Comparison of ENCODE assay signal across 1 fruit fly cellular context in genomic region chrX:1858867-1859266, dm6.
TF ChIP-seq lines count a peak whose summit lies in the region.

Gene Lamtor5 (minus strand): TSS chrX:1858971.

TF ChIP-seq in whole organism, embryonic, 481 proteins besides CTCF, POLR2A, EP300 and RAD21 (continued from another document and continues in another):
- TF ChIP-seq seq (GFP tag; IDR thresholded peaks at IDR 0.05; lab: Robert Waterston, UW) (no peak), Dip2 (GFP tag; IDR thresholded peaks at IDR 0.05; lab: Robert Waterston, UW) (no peak), lmd (GFP tag; IDR thresholded peaks at IDR 0.05; lab: Robert Waterston, UW) (peak; percentile 50; the same call in 1 of the 2 replicates), CG2116 (GFP tag; optimal IDR thresholded peaks at IDR 0.05; lab: Kevin White, UChicago) (no peak), amos (GFP tag; IDR thresholded peaks at IDR 0.05; lab: Robert Waterston, UW; ENCODE audit: partially characterized antibody) (peak; percentile 47; the same call in 1 of the 2 replicates), Deaf1 (tag; optimal IDR thresholded peaks at IDR 0.05; lab: Kevin White, UChicago) (no peak), CG10959 (GFP tag; IDR thresholded peaks at IDR 0.05; lab: Robert Waterston, UW) (no peak), CG15269 (tag; optimal IDR thresholded peaks at IDR 0.05; lab: Kevin White, UChicago) (peak; percentile 45), Poxn (GFP tag; IDR thresholded peaks at IDR 0.05; lab: Robert Waterston, UW) (no peak), MTF-1 (GFP tag; optimal IDR thresholded peaks at IDR 0.05; lab: Kevin White, UChicago; ENCODE audit: borderline replicate concordance) (no peak), CG2712 (tag; optimal IDR thresholded peaks at IDR 0.05; lab: Kevin White, UChicago) (peak; percentile 58), bab2 (GFP tag; optimal IDR thresholded peaks at IDR 0.05; lab: Kevin White, UChicago) (peak; percentile 35), CG8924 (tag; optimal IDR thresholded peaks at IDR 0.05; lab: Kevin White, UChicago) (peak; percentile 23), Sox100B (GFP tag; optimal IDR thresholded peaks at IDR 0.05; lab: Kevin White, UChicago) (no peak), bowl (GFP tag; IDR thresholded peaks at IDR 0.05; lab: Robert Waterston, UW) (no peak), CG30403 (GFP tag; optimal IDR thresholded peaks at IDR 0.05; lab: Kevin White, UChicago) (peak; percentile 37), chinmo (GFP tag; IDR thresholded peaks at IDR 0.05; lab: Robert Waterston, UW; ENCODE audit: partially characterized antibody) (no peak), CG8290 (GFP tag; optimal IDR thresholded peaks at IDR 0.05; lab: Kevin White, UChicago) (no peak), CG8290 (tag; optimal IDR thresholded peaks at IDR 0.05; lab: Kevin White, UChicago) (peak in 1 of 2 experiments; percentile 54), CG14965 (GFP tag; optimal IDR thresholded peaks at IDR 0.05; lab: Kevin White, UChicago; ENCODE audit: borderline replicate concordance) (no peak), org-1 (GFP tag; optimal IDR thresholded peaks at IDR 0.05; lab: Kevin White, UChicago) (no peak), CG11504 (tag; optimal IDR thresholded peaks at IDR 0.05; lab: Kevin White, UChicago) (peak; percentile 47), CG10366 (GFP tag; IDR thresholded peaks at IDR 0.05; lab: Robert Waterston, UW) (0 out of 2 replicates have a peak, but pooled peaks have one; percentile 20), CG31441 (GFP tag; IDR thresholded peaks at IDR 0.05; lab: Robert Waterston, UW) (peak; percentile 54), zfh1 (GFP tag; IDR thresholded peaks at IDR 0.05; lab: Robert Waterston, UW) (no peak), sob (GFP tag; IDR thresholded peaks at IDR 0.05; lab: Robert Waterston, UW) (peak; percentile 61), onecut (GFP tag; IDR thresholded peaks at IDR 0.05; lab: Robert Waterston, UW) (peak; percentile 18; the same call in 1 of the 2 replicates), Nf-YC (tag; optimal IDR thresholded peaks at IDR 0.05; lab: Kevin White, UChicago) (peak; percentile 29), CG2120 (GFP tag; optimal IDR thresholded peaks at IDR 0.05; lab: Kevin White, UChicago) (peak; percentile 71), BtbVII (GFP tag; optimal IDR thresholded peaks at IDR 0.05; lab: Kevin White, UChicago) (peak; percentile 53), mam (GFP tag; optimal IDR thresholded peaks at IDR 0.05; lab: Kevin White, UChicago) (peak; percentile 43), Meics (GFP tag; optimal IDR thresholded peaks at IDR 0.05; lab: Kevin White, UChicago) (peak; percentile 54), bcd (GFP tag; optimal IDR thresholded peaks at IDR 0.05; lab: Kevin White, UChicago) (peak; percentile 48), CG12659 (GFP tag; optimal IDR thresholded peaks at IDR 0.05; lab: Kevin White, UChicago) (peak; percentile 61), vnd (GFP tag; IDR thresholded peaks at IDR 0.05; lab: Robert Waterston, UW; ENCODE audit: partially characterized antibody) (no peak), CG13287 (GFP tag; IDR thresholded peaks at IDR 0.05; lab: Robert Waterston, UW; ENCODE audit: partially characterized antibody) (peak; percentile 44), CG33213 (GFP tag; optimal IDR thresholded peaks at IDR 0.05; lab: Kevin White, UChicago) (peak; percentile 2), CG5953 (GFP tag; IDR thresholded peaks at IDR 0.05; lab: Robert Waterston, UW) (peak; percentile 36; the same call in 1 of the 2 replicates), CG18011 (GFP tag; optimal IDR thresholded peaks at IDR 0.05; lab: Kevin White, UChicago) (peak; percentile 40), usp (GFP tag; optimal IDR thresholded peaks at IDR 0.05; lab: Kevin White, UChicago) (no peak), CG12236 (GFP tag; optimal IDR thresholded peaks at IDR 0.05; lab: Kevin White, UChicago) (no peak), danr (GFP tag; IDR thresholded peaks at IDR 0.05; lab: Robert Waterston, UW) (no peak), Bgb (GFP tag; IDR thresholded peaks at IDR 0.05; lab: Robert Waterston, UW; ENCODE audit: partially characterized antibody) (peak; percentile 20; the same call in 1 of the 2 replicates), sens (GFP tag; lab: Kevin White, UChicago) (peak; percentile 93), Jarid2 (GFP tag; optimal IDR thresholded peaks at IDR 0.05; lab: Kevin White, UChicago) (no peak), CG10274 (GFP tag; optimal IDR thresholded peaks at IDR 0.05; lab: Kevin White, UChicago) (no peak), jigr1 (GFP tag; IDR thresholded peaks at IDR 0.05; lab: Robert Waterston, UW) (no peak), Dbx (GFP tag; IDR thresholded peaks at IDR 0.05; lab: Robert Waterston, UW) (0 out of 3 replicates have a peak, but pooled peaks have one; percentile 34), Ptx1 (GFP tag; IDR thresholded peaks at IDR 0.05; lab: Robert Waterston, UW) (no peak), Asciz (GFP tag; optimal IDR thresholded peaks at IDR 0.05; lab: Kevin White, UChicago) (no peak), Blimp-1 (GFP tag; optimal IDR thresholded peaks at IDR 0.05; lab: Kevin White, UChicago) (peak; percentile 20), CoRest (tag; optimal IDR thresholded peaks at IDR 0.05; lab: Kevin White, UChicago) (peak; percentile 31), Fer1 (GFP tag; optimal IDR thresholded peaks at IDR 0.05; lab: Kevin White, UChicago) (peak; percentile 55), CG15696 (tag; optimal IDR thresholded peaks at IDR 0.05; lab: Kevin White, UChicago) (peak; percentile 15), HmgZ (tag; optimal IDR thresholded peaks at IDR 0.05; lab: Kevin White, UChicago) (peak; percentile 6), tna (GFP tag; IDR thresholded peaks at IDR 0.05; lab: Robert Waterston, UW; ENCODE audit: partially characterized antibody) (no peak), PHDP (tag; optimal IDR thresholded peaks at IDR 0.05; lab: Kevin White, UChicago) (peak; percentile 40), gsb-n (tag; optimal IDR thresholded peaks at IDR 0.05; lab: Kevin White, UChicago) (no peak), CG6791 (GFP tag; IDR thresholded peaks at IDR 0.05; lab: Robert Waterston, UW; ENCODE audit: partially characterized antibody) (no peak), CG17361 (GFP tag; IDR thresholded peaks at IDR 0.05; lab: Robert Waterston, UW) (peak; percentile 43; the same call in 1 of the 3 replicates), jing (GFP tag; optimal IDR thresholded peaks at IDR 0.05; lab: Kevin White, UChicago) (no peak), CG2678 (tag; optimal IDR thresholded peaks at IDR 0.05; lab: Kevin White, UChicago) (peak; percentile 54), CG17802 (tag; optimal IDR thresholded peaks at IDR 0.05; lab: Kevin White, UChicago) (no peak), Mad (GFP tag; optimal IDR thresholded peaks at IDR 0.05; lab: Kevin White, UChicago) (peak; percentile 10), E2f2 (GFP tag; IDR thresholded peaks at IDR 0.05; lab: Robert Waterston, UW) (peak; percentile 25; the same call in 1 of the 2 replicates), YL-1 (GFP tag; optimal IDR thresholded peaks at IDR 0.05; lab: Kevin White, UChicago) (peak; percentile 39), otp (GFP tag; IDR thresholded peaks at IDR 0.05; lab: Robert Waterston, UW) (no peak), CG14860 (GFP tag; IDR thresholded peaks at IDR 0.05; lab: Robert Waterston, UW; ENCODE audit: partially characterized antibody) (no peak), CG6683 (GFP tag; optimal IDR thresholded peaks at IDR 0.05; lab: Kevin White, UChicago) (no peak), h (optimal IDR thresholded peaks at IDR 0.05; lab: Kevin White, UChicago) (no peak), CG9727 (GFP tag; optimal IDR thresholded peaks at IDR 0.05; lab: Kevin White, UChicago) (peak; percentile 46), nom (GFP tag; optimal IDR thresholded peaks at IDR 0.05; lab: Kevin White, UChicago) (peak; percentile 28), pita (GFP tag; optimal IDR thresholded peaks at IDR 0.05; lab: Kevin White, UChicago) (no peak), cwo (GFP tag; optimal IDR thresholded peaks at IDR 0.05; lab: Kevin White, UChicago) (peak; percentile 27), CG9932 (GFP tag; IDR thresholded peaks at IDR 0.05; lab: Robert Waterston, UW) (peak; percentile 76), ken (GFP tag; IDR thresholded peaks at IDR 0.05; lab: Robert Waterston, UW) (no peak), CG12942 (GFP tag; optimal IDR thresholded peaks at IDR 0.05; lab: Kevin White, UChicago) (no peak), slp2 (GFP tag; optimal IDR thresholded peaks at IDR 0.05; lab: Kevin White, UChicago) (peak; percentile 29), CG3726 (GFP tag; IDR thresholded peaks at IDR 0.05; lab: Robert Waterston, UW) (no peak), wdn (GFP tag; IDR thresholded peaks at IDR 0.05; lab: Robert Waterston, UW) (no peak), CG8359 (GFP tag; optimal IDR thresholded peaks at IDR 0.05; lab: Kevin White, UChicago; ENCODE audit: borderline replicate concordance) (no peak), nerfin-1 (tag; optimal IDR thresholded peaks at IDR 0.05; lab: Kevin White, UChicago) (peak; percentile 30), CG8281 (tag; optimal IDR thresholded peaks at IDR 0.05; lab: Kevin White, UChicago) (no peak), CG6854 (GFP tag; optimal IDR thresholded peaks at IDR 0.05; lab: Kevin White, UChicago) (peak; percentile 32), Sry-β (GFP tag; optimal IDR thresholded peaks at IDR 0.05; lab: Kevin White, UChicago) (no peak), pb (GFP tag; optimal IDR thresholded peaks at IDR 0.05; lab: Kevin White, UChicago) (no peak), CG30020 (tag; optimal IDR thresholded peaks at IDR 0.05; lab: Kevin White, UChicago) (no peak), CG15479 (GFP tag; optimal IDR thresholded peaks at IDR 0.05; lab: Kevin White, UChicago) (no peak), CkIIα-i1 (GFP tag; IDR thresholded peaks at IDR 0.05; lab: Robert Waterston, UW) (no peak), ind (GFP tag; optimal IDR thresholded peaks at IDR 0.05; lab: Kevin White, UChicago) (peak; percentile 23), vvl (GFP tag; IDR thresholded peaks at IDR 0.05; lab: Robert Waterston, UW) (0 out of 2 replicates have a peak, but pooled peaks have one; percentile 28), prd (optimal IDR thresholded peaks at IDR 0.05; lab: Kevin White, UChicago) (no peak), prd (GFP tag; IDR thresholded peaks at IDR 0.05; lab: Robert Waterston, UW) (0 out of 3 replicates have a peak, but pooled peaks have one; percentile 40), fd96Cb (tag; optimal IDR thresholded peaks at IDR 0.05; lab: Kevin White, UChicago) (peak; percentile 8), CG4360 (GFP tag; IDR thresholded peaks at IDR 0.05; lab: Robert Waterston, UW) (no peak), Dad (GFP tag; optimal IDR thresholded peaks at IDR 0.05; lab: Kevin White, UChicago) (peak; percentile 14), knrl (GFP tag; IDR thresholded peaks at IDR 0.05; lab: Robert Waterston, UW; ENCODE audit: partially characterized antibody) (no peak), NK7.1 (GFP tag; optimal IDR thresholded peaks at IDR 0.05; lab: Kevin White, UChicago) (no peak), CG17829 (tag; optimal IDR thresholded peaks at IDR 0.05; lab: Kevin White, UChicago) (peak; percentile 56), CG14050 (GFP tag; IDR thresholded peaks at IDR 0.05; lab: Robert Waterston, UW) (no peak), fu2 (GFP tag; optimal IDR thresholded peaks at IDR 0.05; lab: Kevin White, UChicago) (peak; percentile 14), CG6254 (GFP tag; optimal IDR thresholded peaks at IDR 0.05; lab: Kevin White, UChicago) (no peak), HLHmδ (GFP tag; optimal IDR thresholded peaks at IDR 0.05; lab: Kevin White, UChicago) (no peak), H15 (GFP tag; IDR thresholded peaks at IDR 0.05; lab: Robert Waterston, UW) (no peak), CG16815 (GFP tag; optimal IDR thresholded peaks at IDR 0.05; lab: Kevin White, UChicago) (no peak), ase (GFP tag; IDR thresholded peaks at IDR 0.05; lab: Robert Waterston, UW) (no peak), croc (GFP tag; conservative IDR thresholded peaks at IDR 0.05; lab: Robert Waterston, UW) (no peak), Taf1 (GFP tag; IDR thresholded peaks at IDR 0.05; lab: Robert Waterston, UW) (0 out of 2 replicates have a peak, but pooled peaks have one; percentile 29), CG11456 (GFP tag; IDR thresholded peaks at IDR 0.05; lab: Robert Waterston, UW) (0 out of 3 replicates have a peak, but pooled peaks have one; percentile 33), bigmax (GFP tag; optimal IDR thresholded peaks at IDR 0.05; lab: Kevin White, UChicago) (no peak), CG17912 (GFP tag; optimal IDR thresholded peaks at IDR 0.05; lab: Kevin White, UChicago) (no peak), CG12219 (GFP tag; optimal IDR thresholded peaks at IDR 0.05; lab: Kevin White, UChicago) (no peak), lab (GFP tag; optimal IDR thresholded peaks at IDR 0.05; lab: Kevin White, UChicago) (peak; percentile 69), gro (GFP tag; optimal IDR thresholded peaks at IDR 0.05; lab: Kevin White, UChicago) (peak; percentile 23), ranshi (GFP tag; IDR thresholded peaks at IDR 0.05; lab: Robert Waterston, UW) (0 out of 2 replicates have a peak, but pooled peaks have one; percentile 14), zfh2 (GFP tag; optimal IDR thresholded peaks at IDR 0.05; lab: Kevin White, UChicago) (peak; percentile 10), CG12299 (tag; optimal IDR thresholded peaks at IDR 0.05; lab: Kevin White, UChicago) (no peak), corto (GFP tag; optimal IDR thresholded peaks at IDR 0.05; lab: Kevin White, UChicago) (no peak), CG17385 (GFP tag; optimal IDR thresholded peaks at IDR 0.05; lab: Kevin White, UChicago) (peak; percentile 33), CG1832 (GFP tag; optimal IDR thresholded peaks at IDR 0.05; lab: Kevin White, UChicago) (no peak), CG9609 (GFP tag; optimal IDR thresholded peaks at IDR 0.05; lab: Kevin White, UChicago) (no peak), CG32772 (GFP tag; IDR thresholded peaks at IDR 0.05; lab: Robert Waterston, UW) (peak; percentile 44; the same call in 1 of the 2 replicates), Pdp1 (GFP tag; optimal IDR thresholded peaks at IDR 0.05; lab: Kevin White, UChicago) (peak; percentile 41 to 49), bbx (GFP tag; IDR thresholded peaks at IDR 0.05; lab: Robert Waterston, UW; ENCODE audit: partially characterized antibody) (0 out of 2 replicates have a peak, but pooled peaks have one; percentile 28), CG34224 (GFP tag; IDR thresholded peaks at IDR 0.05; lab: Robert Waterston, UW; ENCODE audit: partially characterized antibody) (peak; percentile 52; the same call in 2 of the 3 replicates), CG13123 (GFP tag; optimal IDR thresholded peaks at IDR 0.05; lab: Kevin White, UChicago) (no peak), stwl (tag; optimal IDR thresholded peaks at IDR 0.05; lab: Kevin White, UChicago) (peak; percentile 24), cato (GFP tag; optimal IDR thresholded peaks at IDR 0.05; lab: Kevin White, UChicago; ENCODE audit: borderline replicate concordance) (no peak), CG10654 (GFP tag; optimal IDR thresholded peaks at IDR 0.05; lab: Kevin White, UChicago) (no peak)
